Worm (Caenorhabditis elegans) whole organism, mixed stage, embryonic: ENCODE measurements around the gene T22D1.8.

Experiments
- M03D4.4 ChIP-seq: sonication (generic microtip); optimal IDR thresholded peaks from 2 replicates; lab custom pipeline; 2017; ENCODE audit warnings: mild to moderate bottlenecking, missing genetic modification characterization, missing compliant biosample characterization
- bed-3 ChIP-seq: fragments of 200-800 bp; sonication (Bioruptor generic); optimal IDR thresholded peaks from 3 replicates; lab custom pipeline; 2018; ENCODE audit warnings: mild to moderate bottlenecking, missing genetic modification characterization, moderate library complexity, missing compliant biosample characterization
- blmp-1 ChIP-seq: fragments of 150-350 bp; optimal IDR thresholded peaks from 2 replicates; lab custom pipeline; 2014; ENCODE audit warnings: missing biosample characterization, missing genetic modification characterization
- ceh-39 ChIP-seq: fragments of 150-350 bp; optimal IDR thresholded peaks from 2 replicates; lab custom pipeline; 2014; ENCODE audit warnings: missing biosample characterization, missing genetic modification characterization
- ces-1 ChIP-seq: fragments of 150-350 bp; optimal IDR thresholded peaks from 2 replicates; lab custom pipeline; 2014; ENCODE audit warnings: missing biosample characterization, missing genetic modification reagents, missing genetic modification characterization
- cnd-1 ChIP-seq: fragments of 200-800 bp; sonication (Bioruptor generic); optimal IDR thresholded peaks from 2 replicates; lab custom pipeline; 2018; ENCODE audit warnings: mild to moderate bottlenecking, missing genetic modification characterization, missing compliant biosample characterization
- drap-1 ChIP-seq: fragments of 200-800 bp; sonication (Bioruptor generic); optimal IDR thresholded peaks from 3 replicates; lab custom pipeline; 2018; ENCODE audit warnings: mild to moderate bottlenecking, missing genetic modification characterization, missing compliant biosample characterization
- elt-1 ChIP-seq: sonication (generic microtip); optimal IDR thresholded peaks from 2 replicates; lab custom pipeline; 2017; ENCODE audit warnings: missing genetic modification characterization, mild to moderate bottlenecking, missing compliant biosample characterization, antibody characterized with exemption, moderate library complexity, borderline replicate concordance; ENCODE audit not compliant: insufficient read depth
- elt-3 ChIP-seq: fragments of 150-350 bp; optimal IDR thresholded peaks from 2 replicates; lab custom pipeline; 2014; ENCODE audit warnings: missing biosample characterization, missing genetic modification characterization
- flh-1 ChIP-seq: fragments of 200-800 bp; sonication (Bioruptor generic); optimal IDR thresholded peaks from 2 replicates; lab custom pipeline; 2018; ENCODE audit warnings: mild to moderate bottlenecking, missing genetic modification characterization, moderate library complexity, missing compliant biosample characterization
- ham-2 ChIP-seq: fragments of 200-800 bp; sonication (Bioruptor generic); optimal IDR thresholded peaks from 2 replicates; lab custom pipeline; 2018; ENCODE audit warnings: mild to moderate bottlenecking, missing genetic modification characterization, missing compliant biosample characterization
- hlh-1 ChIP-seq: fragments of 150-350 bp; optimal IDR thresholded peaks from 2 replicates; lab custom pipeline; 2014; ENCODE audit warnings: missing biosample characterization, missing genetic modification reagents, missing genetic modification characterization
- lin-13 ChIP-seq: fragments of 150-350 bp; optimal IDR thresholded peaks from 2 replicates; lab custom pipeline; 2014; ENCODE audit warnings: missing biosample characterization, missing genetic modification characterization
- lin-32 ChIP-seq: fragments of 200-800 bp; sonication (Bioruptor generic); optimal IDR thresholded peaks from 2 replicates; lab custom pipeline; 2018; ENCODE audit warnings: mild to moderate bottlenecking, missing genetic modification characterization, missing compliant biosample characterization
- lsy-2 ChIP-seq: fragments of 150-350 bp; optimal IDR thresholded peaks from 2 replicates; lab custom pipeline; 2014; ENCODE audit warnings: missing biosample characterization, missing genetic modification characterization
- mab-5 ChIP-seq: fragments of 150-350 bp; optimal IDR thresholded peaks from 2 replicates; lab custom pipeline; 2014; ENCODE audit warnings: missing biosample characterization, missing genetic modification characterization
- mep-1 ChIP-seq: fragments of 150-350 bp; optimal IDR thresholded peaks from 2 replicates; lab custom pipeline; 2017; ENCODE audit warnings: missing biosample characterization, missing genetic modification reagents, missing genetic modification characterization, inconsistent platforms
- mls-2 ChIP-seq: sonication (generic microtip); optimal IDR thresholded peaks from 2 replicates; lab custom pipeline; 2016; ENCODE audit warnings: mild to moderate bottlenecking, missing genetic modification characterization, moderate library complexity, missing compliant biosample characterization
- nhr-12 ChIP-seq: fragments of 150-350 bp; optimal IDR thresholded peaks from 2 replicates; lab custom pipeline; 2014; ENCODE audit warnings: missing biosample characterization, missing genetic modification characterization
- nhr-2 ChIP-seq: fragments of 150-350 bp; optimal IDR thresholded peaks from 2 replicates; lab custom pipeline; 2014; ENCODE audit warnings: missing biosample characterization, missing genetic modification characterization
- nhr-237 ChIP-seq: fragments of 150-350 bp; optimal IDR thresholded peaks from 2 replicates; lab custom pipeline; 2014; ENCODE audit warnings: missing biosample characterization, missing genetic modification characterization
- nhr-76 ChIP-seq: sonication (generic microtip); optimal IDR thresholded peaks from 2 replicates; lab custom pipeline; 2017; ENCODE audit warnings: missing biosample characterization, missing genetic modification characterization
- pha-4 ChIP-seq: fragments of 150-350 bp; optimal IDR thresholded peaks from 2 replicates; lab custom pipeline; 2018; ENCODE audit warnings: missing biosample characterization, missing genetic modification reagents, missing genetic modification characterization
- sem-2 ChIP-seq: fragments of 200-800 bp; sonication (Bioruptor generic); optimal IDR thresholded peaks from 2 replicates; lab custom pipeline; 2018; ENCODE audit warnings: mild to moderate bottlenecking, missing genetic modification characterization, missing compliant biosample characterization
- snpc-4 ChIP-seq: fragments of 150-350 bp; optimal IDR thresholded peaks from 2 replicates; lab custom pipeline; 2014; ENCODE audit warnings: missing biosample characterization, missing genetic modification characterization
- tbx-8 ChIP-seq: fragments of 200-800 bp; sonication (Bioruptor generic); optimal IDR thresholded peaks from 2 replicates; lab custom pipeline; 2018; ENCODE audit warnings: mild to moderate bottlenecking, missing genetic modification characterization, moderate library complexity, missing compliant biosample characterization
- unc-120 ChIP-seq: sonication (generic microtip); optimal IDR thresholded peaks from 2 replicates; lab custom pipeline; 2017; ENCODE audit warnings: missing genetic modification characterization, missing compliant biosample characterization; ENCODE audit not compliant: poor library complexity, severe bottlenecking
- unc-39 ChIP-seq: fragments of 150-350 bp; optimal IDR thresholded peaks from 2 replicates; lab custom pipeline; 2014; ENCODE audit warnings: missing biosample characterization, missing genetic modification characterization
- unc-62 ChIP-seq: fragments of 150-350 bp; optimal IDR thresholded peaks from 2 replicates; lab custom pipeline; 2014; ENCODE audit warnings: missing biosample characterization, missing genetic modification reagents, missing genetic modification characterization
- zip-8 ChIP-seq: fragments of 150-350 bp; optimal IDR thresholded peaks from 2 replicates; lab custom pipeline; 2014; ENCODE audit warnings: missing biosample characterization, missing genetic modification characterization
- ztf-11 ChIP-seq: fragments of 150-350 bp; optimal IDR thresholded peaks from 2 replicates; lab custom pipeline; 2014; ENCODE audit warnings: missing biosample characterization, missing genetic modification characterization

Gene T22D1.8

DNA sequence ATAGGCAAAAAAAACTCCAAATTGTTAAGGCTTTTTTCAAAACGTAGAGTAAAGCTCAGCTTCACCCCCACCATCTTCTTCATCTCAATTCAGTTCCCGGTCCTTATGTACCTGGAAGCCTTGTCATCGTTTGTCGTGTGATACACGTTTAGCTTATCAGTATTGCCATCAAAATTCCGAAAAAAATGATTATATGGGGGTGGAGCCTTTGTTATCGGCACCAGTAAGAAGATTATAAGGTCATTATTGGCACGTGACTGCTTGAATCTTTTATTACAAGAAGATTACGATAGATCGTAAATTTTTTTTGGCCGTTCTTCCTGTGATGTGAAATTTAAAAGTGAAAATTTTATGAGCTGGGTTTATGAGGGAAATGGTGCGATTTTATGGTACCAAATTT is 25.7 kb downstream of the T22D1.8 start:
- no peak for TF ChIP-seq zip-8 (tag; lab: Kevin White, UChicago)
- no peak for TF ChIP-seq ham-2 (GFP tag; lab: Kevin White, UChicago)
- TF ChIP-seq tbx-8: no peak
- no peak for TF ChIP-seq nhr-237 (tag; lab: Kevin White, UChicago)
- no peak for TF ChIP-seq unc-39 (tag; lab: Kevin White, UChicago)
- no peak for TF ChIP-seq mab-5 (tag; lab: Kevin White, UChicago)
- no peak for TF ChIP-seq ceh-39
- TF ChIP-seq blmp-1 (tag; lab: Kevin White, UChicago): no peak
- no peak for TF ChIP-seq mls-2
- TF ChIP-seq lin-32 (GFP tag; lab: Kevin White, UChicago): no peak
- TF ChIP-seq snpc-4 (tag; lab: Kevin White, UChicago): no peak
- TF ChIP-seq elt-3 (tag; lab: Kevin White, UChicago): no peak
- no peak for TF ChIP-seq bed-3 (GFP tag; lab: Kevin White, UChicago)
- TF ChIP-seq hlh-1 (tag; lab: Kevin White, UChicago): no peak
- no peak for TF ChIP-seq nhr-12

DNA sequence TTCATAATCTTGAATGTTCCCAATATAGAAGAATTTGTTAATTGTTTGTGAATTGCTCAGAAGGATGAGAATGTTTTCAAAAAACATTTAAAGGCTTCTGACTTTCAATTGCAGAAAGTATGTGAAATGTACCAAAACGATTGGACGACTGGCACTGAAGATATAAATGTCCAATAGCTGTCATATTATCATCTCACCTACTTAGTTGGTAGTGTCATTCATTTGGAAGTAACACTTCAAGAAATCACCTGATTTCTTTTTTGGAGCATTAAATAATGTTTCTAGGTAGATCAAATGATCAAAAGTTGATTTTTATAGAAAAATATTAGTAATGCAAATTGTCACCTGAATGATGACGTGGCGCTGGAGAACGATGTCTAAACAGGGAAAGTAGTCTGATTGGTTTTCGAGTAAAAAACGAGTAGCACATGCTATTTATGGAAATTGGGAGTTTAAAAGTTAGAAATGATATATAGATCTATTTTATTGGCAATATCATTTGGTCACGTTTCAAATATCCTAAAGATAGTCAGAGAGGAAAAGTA is 26.4 kb downstream of the T22D1.8 start:
- TF ChIP-seq nhr-12 (no peak), blmp-1 (tag; lab: Kevin White, UChicago) (no peak), lsy-2 (tag; lab: Kevin White, UChicago) (no peak), hlh-1 (tag; lab: Kevin White, UChicago) (no peak), bed-3 (GFP tag; lab: Kevin White, UChicago) (no peak), ham-2 (GFP tag; lab: Kevin White, UChicago) (no peak), lin-32 (GFP tag; lab: Kevin White, UChicago) (no peak), elt-3 (tag; lab: Kevin White, UChicago) (no peak)

- peak; percentile 23 for TF ChIP-seq cnd-1 (tag; lab: Kevin White, UChicago)
- TF ChIP-seq unc-39 (tag; lab: Kevin White, UChicago): no peak
These were observed 27.1 kb downstream of the T22D1.8 start for ce11 chrIV:6878912-6879554.

- TF ChIP-seq nhr-237 (tag; lab: Kevin White, UChicago) (no peak), ces-1 (no peak), bed-3 (GFP tag; lab: Kevin White, UChicago) (no peak), elt-3 (tag; lab: Kevin White, UChicago) (no peak), snpc-4 (tag; lab: Kevin White, UChicago) (no peak), nhr-2 (tag; lab: Kevin White, UChicago) (no peak), unc-62 (GFP tag; lab: Kevin White, UChicago) (no peak), mls-2 (no peak), mab-5 (tag; lab: Kevin White, UChicago) (no peak), ztf-11 (tag; lab: Kevin White, UChicago) (no peak), lsy-2 (tag; lab: Kevin White, UChicago) (no peak), unc-39 (tag; lab: Kevin White, UChicago) (no peak), blmp-1 (tag; lab: Kevin White, UChicago) (no peak), ham-2 (GFP tag; lab: Kevin White, UChicago) (no peak), nhr-76 (tag; lab: Kevin White, UChicago) (no peak), unc-120 (no peak), mep-1 (tag; lab: Kevin White, UChicago) (no peak), hlh-1 (tag; lab: Kevin White, UChicago) (no peak), drap-1 (GFP tag; lab: Kevin White, UChicago) (no peak)
These were observed 33.2 kb downstream of the T22D1.8 start, which contains the start of gene srx-19 for ce11 chrIV:6872958-6873357. srx-19 (plus strand) TSS chrIV:6873258.

DNA sequence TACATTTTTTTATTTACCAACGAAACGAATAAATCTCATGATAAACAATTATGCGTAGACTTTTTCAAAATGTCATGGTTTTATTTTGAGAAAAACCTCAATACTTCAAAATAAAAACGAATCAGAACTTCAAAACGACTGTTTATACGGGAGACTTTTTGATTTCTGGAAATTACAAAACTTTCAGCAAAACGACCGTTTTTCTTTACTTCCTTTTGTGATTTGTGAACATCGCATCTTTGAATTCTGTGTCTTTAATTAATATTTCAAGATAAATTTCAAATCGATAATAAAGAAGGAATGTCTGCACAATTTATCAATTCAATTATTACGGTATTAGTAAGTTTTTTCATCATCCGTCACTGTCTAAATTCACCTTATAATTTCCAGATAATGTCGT is 38.4 kb downstream of the T22D1.8 start, which contains the start of gene srx-20:
Gene srx-20, plus strand, starts transcription at position 301 of the 400 bp plus-strand sequence.
- TF ChIP-seq pha-4 (tag; lab: Kevin White, UChicago) (no peak), tbx-8 (no peak), lin-32 (GFP tag; lab: Kevin White, UChicago) (no peak), unc-39 (tag; lab: Kevin White, UChicago) (no peak), ztf-11 (tag; lab: Kevin White, UChicago) (no peak), mep-1 (tag; lab: Kevin White, UChicago) (no peak)

DNA sequence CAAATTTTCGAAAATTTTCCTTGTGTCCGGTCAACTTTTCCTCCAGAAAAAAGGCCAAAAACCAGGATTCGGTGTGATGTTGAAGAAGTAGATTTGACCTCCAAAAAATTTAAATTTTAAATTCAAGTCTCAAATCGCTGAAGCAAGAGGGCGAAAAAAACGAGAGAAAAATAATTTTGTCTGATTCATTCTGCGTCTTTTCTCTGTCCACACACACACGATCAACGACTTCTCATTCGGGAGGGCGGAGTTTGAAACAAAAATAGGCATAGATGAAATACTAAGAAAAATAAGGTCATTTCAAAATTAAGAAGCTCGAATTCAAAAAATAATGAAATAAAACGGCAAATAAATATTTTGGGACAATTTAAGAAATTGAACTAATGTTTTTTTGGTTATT is 46.9 kb downstream of the T22D1.8 start, which contains the start of gene R13H7.2:
Gene R13H7.2, minus strand, starts transcription at position 101 of the 400 bp plus-strand sequence.
- TF ChIP-seq ham-2 (GFP tag; lab: Kevin White, UChicago) (no peak), M03D4.4 (tag; lab: Kevin White, UChicago) (no peak), nhr-2 (tag; lab: Kevin White, UChicago) (no peak), mab-5 (tag; lab: Kevin White, UChicago) (no peak), mep-1 (tag; lab: Kevin White, UChicago) (no peak), elt-1 (tag; lab: Kevin White, UChicago) (no peak), unc-120 (no peak), blmp-1 (tag; lab: Kevin White, UChicago) (no peak), zip-8 (tag; lab: Kevin White, UChicago) (no peak), pha-4 (tag; lab: Kevin White, UChicago) (no peak), unc-62 (GFP tag; lab: Kevin White, UChicago) (no peak), drap-1 (GFP tag; lab: Kevin White, UChicago) (no peak), sem-2 (GFP tag; lab: Kevin White, UChicago) (no peak), hlh-1 (tag; lab: Kevin White, UChicago) (no peak), lin-13 (tag; lab: Kevin White, UChicago) (no peak), ces-1 (no peak), flh-1 (GFP tag; lab: Kevin White, UChicago) (no peak), nhr-76 (tag; lab: Kevin White, UChicago) (no peak), snpc-4 (tag; lab: Kevin White, UChicago) (no peak)
- TF ChIP-seq, all 35 proteins: peak for 0
